Fruit fly (Drosophila melanogaster) whole organism, embryonic: ENCODE measurements around the gene CycE.
A peak's percentile ranks its signal among the peaks of the same experiment; 100 is the strongest.

Experiments
- Awh ChIP-seq: fragments of 200-800 bp; sonication (Bioruptor generic); IDR thresholded peaks from 2 replicates; pipeline ENCODE4, ENCODE4 v1.3.6; 2022; ENCODE audit warnings: missing biosample characterization, missing genetic modification characterization
- Bteb2 ChIP-seq: fragments of 200-800 bp; sonication (Bioruptor generic); optimal IDR thresholded peaks from 2 replicates; lab custom pipeline; 2016; ENCODE audit warnings: missing biosample characterization, missing genetic modification characterization
- CG10462 ChIP-seq: fragments of 200-800 bp; sonication (Bioruptor generic); optimal IDR thresholded peaks from 2 replicates; lab custom pipeline; 2016; ENCODE audit warnings: missing biosample characterization, missing genetic modification characterization
- CG11504 ChIP-seq: fragments of 200-800 bp; sonication (Bioruptor generic); optimal IDR thresholded peaks from 3 replicates; lab custom pipeline; 2019; ENCODE audit warnings: missing biosample characterization, mild to moderate bottlenecking, missing genetic modification characterization, moderate library complexity
- CG13424 ChIP-seq: fragments of 200-800 bp; sonication (Bioruptor generic); optimal IDR thresholded peaks from 2 replicates; lab custom pipeline; 2019; ENCODE audit warnings: missing biosample characterization, mild to moderate bottlenecking, missing genetic modification characterization, moderate library complexity
- CG13624 ChIP-seq: fragments of 200-800 bp; sonication (Bioruptor generic); optimal IDR thresholded peaks from 2 replicates; lab custom pipeline; 2016; ENCODE audit warnings: missing biosample characterization, missing genetic modification characterization
- CG14965 ChIP-seq: fragments of 200-800 bp; sonication (Bioruptor generic); optimal IDR thresholded peaks from 2 replicates; lab custom pipeline; 2016; ENCODE audit warnings: missing biosample characterization, missing genetic modification characterization, borderline replicate concordance
- CG18011 ChIP-seq: fragments of 200-800 bp; sonication (Bioruptor generic); optimal IDR thresholded peaks from 2 replicates; lab custom pipeline; 2017; ENCODE audit warnings: missing biosample characterization, missing genetic modification characterization, mild to moderate bottlenecking, moderate library complexity, missing genotype
- CG30403 ChIP-seq: fragments of 200-800 bp; sonication (Bioruptor generic); optimal IDR thresholded peaks from 3 replicates; lab custom pipeline; 2016; ENCODE audit warnings: missing biosample characterization, missing genetic modification characterization
- CG33213 ChIP-seq: fragments of 200-800 bp; sonication (Bioruptor generic); optimal IDR thresholded peaks from 3 replicates; lab custom pipeline; 2016; ENCODE audit warnings: missing biosample characterization, missing genetic modification characterization
- CG34422 ChIP-seq: fragments of 200-800 bp; sonication (Bioruptor generic); IDR thresholded peaks from 3 replicates; pipeline ENCODE4 v1.3.6; 2022; ENCODE audit warnings: missing biosample characterization, missing genetic modification characterization
- CG6765 ChIP-seq: fragments of 200-800 bp; sonication (Bioruptor generic); optimal IDR thresholded peaks from 3 replicates; lab custom pipeline; 2017; ENCODE audit warnings: missing biosample characterization, mild to moderate bottlenecking, missing genetic modification characterization
- CG7839 ChIP-seq: fragments of 200-800 bp; sonication (Bioruptor generic); optimal IDR thresholded peaks from 3 replicates; lab custom pipeline; 2018; ENCODE audit warnings: missing biosample characterization, mild to moderate bottlenecking, missing genetic modification characterization, moderate library complexity
- CG8290 ChIP-seq, 3 experiments: fragments of 200-800 bp; sonication (Bioruptor generic); optimal IDR thresholded peaks; 2 replicates each; lab custom pipeline; 2016 to 2019; ENCODE audit warnings: missing biosample characterization in 3 of 3, missing genetic modification characterization in 3 of 3, mild to moderate bottlenecking in 2 of 3, moderate library complexity in 1 of 3
- CG8765 ChIP-seq: fragments of 200-800 bp; sonication (Bioruptor generic); IDR thresholded peaks from 2 replicates; pipeline ENCODE4 v1.3.6; 2022; ENCODE audit warnings: missing biosample characterization, missing genetic modification characterization
- Dad ChIP-seq: fragments of 200-800 bp; sonication (Bioruptor generic); optimal IDR thresholded peaks from 3 replicates; lab custom pipeline; 2016; ENCODE audit warnings: missing biosample characterization, missing genetic modification characterization
- Dbx ChIP-seq: fragments of 200-800 bp; sonication (Bioruptor generic); IDR thresholded peaks from 3 replicates; pipeline ENCODE4 v1.3.6; 2022; ENCODE audit warnings: missing biosample characterization, missing genetic modification characterization
- Dip2 ChIP-seq: fragments of 200-800 bp; sonication (Bioruptor generic); IDR thresholded peaks from 2 replicates; pipeline ENCODE4 v1.3.6; 2022; ENCODE audit warnings: missing biosample characterization, missing genetic modification characterization
- Dref ChIP-seq: fragments of 200-800 bp; sonication (Bioruptor generic); IDR thresholded peaks from 2 replicates; pipeline ENCODE4 v1.3.6; 2022; ENCODE audit warnings: missing biosample characterization, missing genetic modification characterization
- ERR ChIP-seq: fragments of 200-800 bp; sonication (Bioruptor generic); optimal IDR thresholded peaks from 2 replicates; lab custom pipeline; 2016; ENCODE audit warnings: missing biosample characterization, missing genetic modification characterization
- Fer1 ChIP-seq: fragments of 200-800 bp; sonication (Bioruptor generic); optimal IDR thresholded peaks from 2 replicates; lab custom pipeline; 2017; ENCODE audit warnings: missing biosample characterization, mild to moderate bottlenecking, missing genetic modification characterization
- GATAe ChIP-seq: fragments of 200-800 bp; sonication (Bioruptor generic); conservative IDR thresholded peaks from 2 replicates; pipeline ENCODE4 v1.3.6; 2022; ENCODE audit warnings: missing biosample characterization, missing genetic modification characterization
- HLH3B ChIP-seq: fragments of 200-800 bp; sonication (Bioruptor generic); IDR thresholded peaks from 2 replicates; pipeline ENCODE4 v1.3.6; 2022; ENCODE audit warnings: missing biosample characterization, missing genetic modification characterization
- Kr ChIP-seq: fragments of 200-800 bp; sonication (Bioruptor generic); optimal IDR thresholded peaks from 2 replicates; lab custom pipeline; 2017; ENCODE audit warnings: missing biosample characterization, mild to moderate bottlenecking, missing genetic modification characterization
- MESR4 ChIP-seq: fragments of 200-800 bp; sonication (Bioruptor generic); optimal IDR thresholded peaks from 2 replicates; lab custom pipeline; 2018; ENCODE audit warnings: missing biosample characterization, mild to moderate bottlenecking, missing genetic modification characterization, moderate library complexity
- NC2β ChIP-seq: fragments of 200-800 bp; sonication (Bioruptor generic); optimal IDR thresholded peaks from 2 replicates; lab custom pipeline; 2016; ENCODE audit warnings: missing biosample characterization, missing genetic modification characterization
- NK7.1 ChIP-seq: fragments of 200-800 bp; sonication (Bioruptor generic); optimal IDR thresholded peaks from 3 replicates; lab custom pipeline; 2016; ENCODE audit warnings: missing biosample characterization, missing genetic modification characterization
- Opbp ChIP-seq: fragments of 200-800 bp; sonication (Bioruptor generic); IDR thresholded peaks from 3 replicates; pipeline ENCODE4 v1.3.6; 2022; ENCODE audit warnings: missing biosample characterization, missing genetic modification characterization; ENCODE audit not compliant: partially characterized antibody
- Ptx1 ChIP-seq: fragments of 200-800 bp; sonication (Bioruptor generic); IDR thresholded peaks from 2 replicates; pipeline ENCODE4 v1.3.6; 2022; ENCODE audit warnings: missing biosample characterization, missing genetic modification characterization
- Ssrp ChIP-seq: fragments of 200-800 bp; sonication (Bioruptor generic); optimal IDR thresholded peaks from 2 replicates; lab custom pipeline; 2018; ENCODE audit warnings: missing biosample characterization, mild to moderate bottlenecking, missing genetic modification characterization, moderate library complexity
- az2 ChIP-seq: fragments of 200-800 bp; sonication (Bioruptor generic); optimal IDR thresholded peaks from 3 replicates; lab custom pipeline; 2016; ENCODE audit warnings: missing biosample characterization, missing genetic modification characterization
- cas ChIP-seq: fragments of 200-800 bp; sonication (Bioruptor generic); IDR thresholded peaks from 2 replicates; pipeline ENCODE4 v1.3.6; 2022; ENCODE audit warnings: missing biosample characterization, missing genetic modification characterization
- cato ChIP-seq: fragments of 200-800 bp; sonication (Bioruptor generic); optimal IDR thresholded peaks from 2 replicates; lab custom pipeline; 2016; ENCODE audit warnings: missing biosample characterization, missing genetic modification characterization, borderline replicate concordance
- da ChIP-seq: fragments of 200-800 bp; sonication (Bioruptor generic); optimal IDR thresholded peaks from 2 replicates; lab custom pipeline; 2016; ENCODE audit warnings: missing biosample characterization, missing genetic modification characterization
- dpn ChIP-seq, 2 experiments: fragments of 200-800 bp; sonication (Bioruptor generic); optimal IDR thresholded peaks; 3 replicates each; lab custom pipeline; 2016; ENCODE audit warnings: missing biosample characterization in 2 of 2, missing genetic modification characterization in 2 of 2
- fd96Cb ChIP-seq: fragments of 200-800 bp; sonication (Bioruptor generic); optimal IDR thresholded peaks from 2 replicates; lab custom pipeline; 2018; ENCODE audit warnings: missing biosample characterization, mild to moderate bottlenecking, missing genetic modification characterization, moderate library complexity
- gcm2 ChIP-seq: fragments of 200-800 bp; sonication (Bioruptor generic); optimal IDR thresholded peaks from 2 replicates; lab custom pipeline; 2016; ENCODE audit warnings: missing biosample characterization, missing genetic modification characterization
- grau ChIP-seq: fragments of 200-800 bp; optimal IDR thresholded peaks from 3 replicates; lab custom pipeline; 2019; ENCODE audit warnings: missing biosample characterization, mild to moderate bottlenecking, missing genetic modification characterization, moderate library complexity
- inv ChIP-seq: fragments of 200-800 bp; sonication (Bioruptor generic); IDR thresholded peaks from 2 replicates; pipeline ENCODE4 v1.3.6; 2022; ENCODE audit warnings: missing biosample characterization, missing genetic modification characterization; ENCODE audit not compliant: partially characterized antibody
- kay ChIP-seq: fragments of 200-800 bp; sonication (Bioruptor generic); optimal IDR thresholded peaks from 2 replicates; lab custom pipeline; 2016; ENCODE audit warnings: missing biosample characterization, missing genetic modification characterization
- kni ChIP-seq: fragments of 200-800 bp; sonication (Bioruptor generic); optimal IDR thresholded peaks from 3 replicates; lab custom pipeline; 2017; ENCODE audit warnings: mild to moderate bottlenecking, missing biosample characterization, missing genetic modification reagents, missing genetic modification characterization
- pum ChIP-seq: fragments of 200-800 bp; sonication (Bioruptor generic); optimal IDR thresholded peaks from 2 replicates; lab custom pipeline; 2016; ENCODE audit warnings: missing biosample characterization, missing genetic modification characterization
- pzg ChIP-seq: fragments of 200-800 bp; sonication (Bioruptor generic); optimal IDR thresholded peaks from 3 replicates; lab custom pipeline; 2018; ENCODE audit warnings: missing biosample characterization, mild to moderate bottlenecking, missing genetic modification characterization, moderate library complexity
- ranshi ChIP-seq: fragments of 200-800 bp; sonication (Bioruptor generic); IDR thresholded peaks from 2 replicates; pipeline ENCODE4 v1.3.6; 2022; ENCODE audit warnings: missing biosample characterization, missing genetic modification characterization
- ro ChIP-seq: fragments of 200-800 bp; sonication (Bioruptor generic); IDR thresholded peaks from 2 replicates; pipeline ENCODE4 v1.3.6; 2022; ENCODE audit warnings: missing biosample characterization, missing genetic modification characterization
- sr ChIP-seq: fragments of 200-800 bp; sonication (Bioruptor generic); IDR thresholded peaks from 3 replicates; pipeline ENCODE4 v1.3.6; 2022; ENCODE audit warnings: missing biosample characterization, missing genetic modification characterization
- tin ChIP-seq: fragments of 200-800 bp; sonication (Bioruptor generic); optimal IDR thresholded peaks from 3 replicates; lab custom pipeline; 2016; ENCODE audit warnings: missing biosample characterization, missing genetic modification characterization
- tio ChIP-seq: fragments of 200-800 bp; sonication (Bioruptor generic); optimal IDR thresholded peaks from 2 replicates; lab custom pipeline; 2017; ENCODE audit warnings: missing biosample characterization, missing genetic modification characterization, inconsistent platforms
- vnd ChIP-seq: fragments of 200-800 bp; sonication (Bioruptor generic); IDR thresholded peaks from 3 replicates; pipeline ENCODE4 v1.3.6; 2022; ENCODE audit warnings: missing biosample characterization, missing genetic modification characterization; ENCODE audit not compliant: partially characterized antibody
- wor ChIP-seq: fragments of 200-800 bp; sonication (Bioruptor generic); IDR thresholded peaks from 2 replicates; pipeline ENCODE4 v1.3.6; 2022; ENCODE audit warnings: missing biosample characterization, missing genetic modification characterization

CycE gene

DNA sequence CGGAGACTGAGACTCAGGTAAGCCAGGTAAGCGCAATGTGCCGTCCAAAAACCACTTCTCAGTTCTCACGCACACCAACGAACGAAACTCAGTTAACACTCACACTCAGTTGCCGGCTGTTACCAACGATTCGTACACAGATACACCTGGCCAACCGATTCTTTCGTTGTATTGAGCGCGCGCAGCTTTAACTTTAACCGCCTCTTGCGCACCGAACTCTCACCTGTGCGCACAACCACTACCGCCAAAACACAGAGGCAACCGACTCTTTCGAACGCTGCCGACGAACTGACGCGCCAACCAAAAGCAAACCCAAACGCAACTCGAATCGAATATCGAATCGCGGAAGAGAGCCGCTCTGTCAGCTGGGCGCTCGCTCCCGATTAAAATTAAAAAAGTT, 14.5 kb upstream of the CycE start, which contains the start of gene Gli (continued):
- TF ChIP-seq kay (GFP tag; lab: Kevin White, UChicago): peak; percentile 21
- no peak for TF ChIP-seq CG18011 (GFP tag; lab: Kevin White, UChicago)
- peak; percentile 73; the same call in 2 of the 3 replicates for TF ChIP-seq Dbx (GFP tag; lab: Robert Waterston, UW)
- TF ChIP-seq tio (GFP tag; lab: Kevin White, UChicago): no peak
- TF ChIP-seq CG13424 (tag; lab: Kevin White, UChicago): no peak
- TF ChIP-seq tin: no peak
- TF ChIP-seq wor (GFP tag; lab: Robert Waterston, UW): no peak
- TF ChIP-seq vnd: 0 out of 3 replicates have a peak, but pooled peaks have one; percentile 11
- TF ChIP-seq CG14965: no peak
- peak; percentile 70 for TF ChIP-seq kni
- no peak for TF ChIP-seq CG30403 (GFP tag; lab: Kevin White, UChicago)
- TF ChIP-seq CG6765 (GFP tag; lab: Kevin White, UChicago): no peak
- peak; percentile 13 for TF ChIP-seq grau (tag; lab: Kevin White, UChicago)
- peak; percentile 33; the same call in 1 of the 2 replicates for TF ChIP-seq inv (GFP tag; lab: Robert Waterston, UW)
- TF ChIP-seq fd96Cb (tag; lab: Kevin White, UChicago): no peak
- peak; percentile 63 for TF ChIP-seq Awh (GFP tag; lab: Robert Waterston, UW)
- no peak for TF ChIP-seq NK7.1 (GFP tag; lab: Kevin White, UChicago)
- TF ChIP-seq Ssrp (tag; lab: Kevin White, UChicago): no peak
- TF ChIP-seq gcm2 (GFP tag; lab: Kevin White, UChicago): no peak
- TF ChIP-seq CG34422 (GFP tag; lab: Robert Waterston, UW): peak; percentile 75; the same call in 2 of the 3 replicates
- no peak for TF ChIP-seq CG10462 (GFP tag; lab: Kevin White, UChicago)
- TF ChIP-seq NC2β: no peak
- no peak for TF ChIP-seq Dip2 (GFP tag; lab: Robert Waterston, UW)
- TF ChIP-seq Dad (GFP tag; lab: Kevin White, UChicago): peak; percentile 19
- TF ChIP-seq cato (GFP tag; lab: Kevin White, UChicago): no peak
- 0 out of 2 replicates have a peak, but pooled peaks have one; percentile 26 for TF ChIP-seq CG8765 (GFP tag; lab: Robert Waterston, UW)
- TF ChIP-seq Dref (GFP tag; lab: Robert Waterston, UW): 0 out of 2 replicates have a peak, but pooled peaks have one; percentile 33
- no peak for TF ChIP-seq Kr (GFP tag; lab: Kevin White, UChicago)
- TF ChIP-seq pum (GFP tag; lab: Kevin White, UChicago): peak; percentile 9
- TF ChIP-seq az2: no peak
- no peak for TF ChIP-seq ro
- peak in 1 of 2 experiments; percentile 58 for TF ChIP-seq dpn (GFP tag; optimal IDR thresholded peaks at IDR 0.05; lab: Kevin White, UChicago)
- TF ChIP-seq cas (GFP tag; lab: Robert Waterston, UW): no peak
- TF ChIP-seq Fer1 (GFP tag; lab: Kevin White, UChicago): peak; percentile 56
- TF ChIP-seq CG7839 (tag; lab: Kevin White, UChicago): no peak
- no peak for TF ChIP-seq CG11504 (tag; lab: Kevin White, UChicago)
- TF ChIP-seq pzg (GFP tag; lab: Kevin White, UChicago): peak; percentile 14
- no peak for TF ChIP-seq CG8290 (GFP tag; optimal IDR thresholded peaks at IDR 0.05; lab: Kevin White, UChicago)
- TF ChIP-seq CG8290 (tag; optimal IDR thresholded peaks at IDR 0.05; lab: Kevin White, UChicago): peak in 1 of 2 experiments; percentile 85
- peak; percentile 46 for TF ChIP-seq CG33213 (GFP tag; lab: Kevin White, UChicago)
- no peak for TF ChIP-seq HLH3B (GFP tag; lab: Robert Waterston, UW)
- no peak for TF ChIP-seq Ptx1
- peak; percentile 51; the same call in 1 of the 3 replicates for TF ChIP-seq sr (GFP tag; lab: Robert Waterston, UW)
- no peak for TF ChIP-seq GATAe
- TF ChIP-seq ranshi: 0 out of 2 replicates have a peak, but pooled peaks have one; percentile 12
- TF ChIP-seq CG13624: peak; percentile 27
- TF ChIP-seq MESR4 (GFP tag; lab: Kevin White, UChicago): peak; percentile 22
- peak; percentile 63; the same call in 2 of the 3 replicates for TF ChIP-seq Opbp (GFP tag; lab: Robert Waterston, UW)
- no peak for TF ChIP-seq Bteb2 (GFP tag; lab: Kevin White, UChicago)
- no peak for TF ChIP-seq da (GFP tag; lab: Kevin White, UChicago)
- peak; percentile 25 for TF ChIP-seq ERR (GFP tag; lab: Kevin White, UChicago)
